Fruit fly (Drosophila melanogaster) whole organism, prepupa: ENCODE results near the gene Mabi.

Source experiments
- Blimp-1 ChIP-seq: fragments of 200-800 bp; sonication (Bioruptor generic); optimal IDR thresholded peaks from 3 replicates; lab custom pipeline; 2017; ENCODE audit warnings: missing biosample characterization, missing genetic modification characterization, mild to moderate bottlenecking, moderate library complexity, missing genetic modification reagents
- CG10669 ChIP-seq: fragments of 200-800 bp; sonication (Bioruptor generic); optimal IDR thresholded peaks from 3 replicates; lab custom pipeline; 2018; ENCODE audit warnings: missing biosample characterization, mild to moderate bottlenecking, missing genetic modification characterization, moderate library complexity
- CG11294 ChIP-seq: fragments of 200-800 bp; sonication (Bioruptor generic); IDR thresholded peaks from 2 replicates; pipeline ENCODE4 v1.3.6; 2022; ENCODE audit warnings: missing biosample characterization, missing genetic modification characterization
- CG11762 ChIP-seq: fragments of 200-800 bp; sonication (Bioruptor generic); optimal IDR thresholded peaks from 3 replicates; lab custom pipeline; 2016; ENCODE audit warnings: missing biosample characterization, missing genetic modification characterization; ENCODE audit not compliant: insufficient read depth
- CG11902 ChIP-seq: fragments of 200-800 bp; sonication (Bioruptor generic); optimal IDR thresholded peaks from 3 replicates; lab custom pipeline; 2016; ENCODE audit warnings: missing biosample characterization, missing genetic modification characterization
- CG15336 ChIP-seq: fragments of 200-800 bp; sonication (Bioruptor generic); IDR thresholded peaks from 2 replicates; pipeline ENCODE4 v1.3.6; 2022; ENCODE audit warnings: missing biosample characterization, missing genetic modification characterization
- CG16779 ChIP-seq: fragments of 200-800 bp; sonication (Bioruptor generic); optimal IDR thresholded peaks from 3 replicates; lab custom pipeline; 2017; ENCODE audit warnings: missing biosample characterization, mild to moderate bottlenecking, missing genetic modification characterization
- CG3032 ChIP-seq: fragments of 200-800 bp; optimal IDR thresholded peaks from 2 replicates; lab custom pipeline; 2019; ENCODE audit warnings: missing biosample characterization, mild to moderate bottlenecking, missing genetic modification characterization, moderate library complexity
- CG31627 ChIP-seq: fragments of 200-800 bp; sonication (Bioruptor generic); optimal IDR thresholded peaks from 3 replicates; lab custom pipeline; 2016; ENCODE audit warnings: missing biosample characterization, missing genetic modification characterization
- CG32006 ChIP-seq: fragments of 200-800 bp; sonication (Bioruptor generic); optimal IDR thresholded peaks from 3 replicates; lab custom pipeline; 2017; ENCODE audit warnings: missing biosample characterization, mild to moderate bottlenecking, missing genetic modification characterization
- CG34406 ChIP-seq: fragments of 200-800 bp; sonication (Bioruptor generic); optimal IDR thresholded peaks from 3 replicates; lab custom pipeline; 2016; ENCODE audit warnings: missing biosample characterization, missing genetic modification characterization
- CG3919 ChIP-seq: fragments of 200-800 bp; sonication (Bioruptor generic); optimal IDR thresholded peaks from 3 replicates; lab custom pipeline; 2016; ENCODE audit warnings: missing biosample characterization, missing genetic modification characterization
- CG4318 ChIP-seq: fragments of 200-800 bp; sonication (Bioruptor generic); optimal IDR thresholded peaks from 3 replicates; lab custom pipeline; 2017; ENCODE audit warnings: missing biosample characterization, mild to moderate bottlenecking, missing genetic modification characterization
- CG6163 ChIP-seq: fragments of 200-800 bp; sonication (Bioruptor generic); IDR thresholded peaks from 3 replicates; pipeline ENCODE4 v1.3.6; 2022; ENCODE audit warnings: missing biosample characterization, missing genetic modification characterization
- CG6276 ChIP-seq: fragments of 200-800 bp; sonication (Bioruptor generic); optimal IDR thresholded peaks from 2 replicates; lab custom pipeline; 2017; ENCODE audit warnings: missing biosample characterization, mild to moderate bottlenecking, missing genetic modification characterization
- CG6854 ChIP-seq: fragments of 200-800 bp; sonication (Bioruptor generic); optimal IDR thresholded peaks from 2 replicates; lab custom pipeline; 2017; ENCODE audit warnings: missing biosample characterization, mild to moderate bottlenecking, missing genetic modification characterization
- CG8632 ChIP-seq: fragments of 200-800 bp; sonication (Bioruptor generic); optimal IDR thresholded peaks from 3 replicates; lab custom pipeline; 2016; ENCODE audit warnings: missing biosample characterization, missing genetic modification characterization
- CG9139 ChIP-seq: fragments of 200-800 bp; sonication (Bioruptor generic); optimal IDR thresholded peaks from 3 replicates; lab custom pipeline; 2017; ENCODE audit warnings: missing biosample characterization, mild to moderate bottlenecking, missing genetic modification characterization
- Eip75B ChIP-seq: fragments of 200-800 bp; sonication (Bioruptor generic); optimal IDR thresholded peaks from 3 replicates; lab custom pipeline; 2016; ENCODE audit warnings: missing biosample characterization, missing genetic modification characterization
- Eip78C ChIP-seq: fragments of 200-800 bp; sonication (Bioruptor generic); peaks from one replicate; lab custom pipeline; 2016; ENCODE audit warnings: missing biosample characterization, missing genetic modification characterization
- Eip93F ChIP-seq: fragments of 200-800 bp; sonication (Bioruptor generic); optimal IDR thresholded peaks from 2 replicates; lab custom pipeline; 2016; ENCODE audit warnings: missing biosample characterization, mild to moderate bottlenecking, missing genetic modification characterization
- Ets96B ChIP-seq: fragments of 200-800 bp; optimal IDR thresholded peaks from 2 replicates; lab custom pipeline; 2019; ENCODE audit warnings: missing biosample characterization, mild to moderate bottlenecking, missing genetic modification characterization, moderate library complexity
- Gug ChIP-seq: fragments of 200-800 bp; sonication (Bioruptor generic); IDR thresholded peaks from 2 replicates; pipeline ENCODE4 v1.3.6; 2022; ENCODE audit warnings: missing biosample characterization, missing genetic modification characterization
- Hr38 ChIP-seq: sonication (Bioruptor generic); optimal IDR thresholded peaks from 2 replicates; lab custom pipeline; 2016; ENCODE audit warnings: missing biosample characterization, missing genetic modification characterization
- Lpt ChIP-seq: fragments of 200-800 bp; sonication (Bioruptor generic); optimal IDR thresholded peaks from 3 replicates; lab custom pipeline; 2016; ENCODE audit warnings: missing biosample characterization, missing genetic modification characterization
- Met ChIP-seq: fragments of 200-800 bp; sonication (Bioruptor generic); optimal IDR thresholded peaks from 3 replicates; lab custom pipeline; 2016; ENCODE audit warnings: missing biosample characterization, missing genetic modification characterization
- OdsH ChIP-seq: fragments of 200-800 bp; sonication (Bioruptor generic); optimal IDR thresholded peaks from 3 replicates; lab custom pipeline; 2016; ENCODE audit warnings: missing biosample characterization, missing genetic modification characterization
- Smox ChIP-seq: fragments of 200-800 bp; sonication (Bioruptor generic); optimal IDR thresholded peaks from 3 replicates; lab custom pipeline; 2016; ENCODE audit warnings: missing biosample characterization, missing genetic modification characterization
- Sox102F ChIP-seq: fragments of 200-800 bp; sonication (Bioruptor generic); optimal IDR thresholded peaks from 2 replicates; lab custom pipeline; 2016; ENCODE audit warnings: missing biosample characterization, mild to moderate bottlenecking, missing genetic modification characterization
- Sox14 ChIP-seq: fragments of 200-800 bp; sonication (Bioruptor generic); optimal IDR thresholded peaks from 3 replicates; lab custom pipeline; 2016; ENCODE audit warnings: missing biosample characterization, missing genetic modification characterization
- achi ChIP-seq: fragments of 200-800 bp; sonication (Bioruptor generic); optimal IDR thresholded peaks from 3 replicates; lab custom pipeline; 2016; ENCODE audit warnings: missing biosample characterization, missing genetic modification characterization
- acj6 ChIP-seq: fragments of 200-800 bp; sonication (Bioruptor generic); optimal IDR thresholded peaks from 3 replicates; lab custom pipeline; 2016; ENCODE audit warnings: missing biosample characterization, missing genetic modification characterization
- cyc ChIP-seq: fragments of 200-800 bp; sonication (Bioruptor generic); optimal IDR thresholded peaks from 3 replicates; lab custom pipeline; 2016; ENCODE audit warnings: missing biosample characterization, missing genetic modification characterization
- dac ChIP-seq: fragments of 200-800 bp; sonication (Bioruptor generic); optimal IDR thresholded peaks from 2 replicates; lab custom pipeline; 2017; ENCODE audit warnings: missing biosample characterization, mild to moderate bottlenecking, missing genetic modification characterization
- dsx ChIP-seq: fragments of 200-800 bp; optimal IDR thresholded peaks from 3 replicates; lab custom pipeline; 2019; ENCODE audit warnings: missing biosample characterization, mild to moderate bottlenecking, missing genetic modification characterization, moderate library complexity; ENCODE audit not compliant: poor library complexity, severe bottlenecking
- eg ChIP-seq: fragments of 200-800 bp; sonication (Bioruptor generic); IDR thresholded peaks from 3 replicates; pipeline ENCODE4 v1.3.6; 2022; ENCODE audit warnings: missing biosample characterization, missing genetic modification characterization
- esn ChIP-seq: fragments of 200-800 bp; sonication (Bioruptor generic); optimal IDR thresholded peaks from 2 replicates; lab custom pipeline; 2016; ENCODE audit warnings: missing biosample characterization, mild to moderate bottlenecking, missing genetic modification characterization, moderate library complexity
- fd85E ChIP-seq: fragments of 200-800 bp; sonication (Bioruptor generic); optimal IDR thresholded peaks from 3 replicates; lab custom pipeline; 2016; ENCODE audit warnings: missing biosample characterization, missing genetic modification characterization
- net ChIP-seq: fragments of 200-800 bp; sonication (Bioruptor generic); optimal IDR thresholded peaks from 3 replicates; lab custom pipeline; 2016; ENCODE audit warnings: missing biosample characterization, missing genetic modification characterization
- pdm3 ChIP-seq: fragments of 200-800 bp; sonication (Bioruptor generic); optimal IDR thresholded peaks from 3 replicates; lab custom pipeline; 2016; ENCODE audit warnings: missing biosample characterization, missing genetic modification characterization
- salr ChIP-seq, 2 experiments: fragments of 200-800 bp; sonication (Bioruptor generic); optimal IDR thresholded peaks; 3 replicates each; lab custom pipeline; 2016 to 2018; ENCODE audit warnings: missing biosample characterization in 2 of 2, missing genetic modification characterization in 2 of 2, mild to moderate bottlenecking in 1 of 2
- ss ChIP-seq, 2 experiments: fragments of 200-800 bp; sonication (Bioruptor generic); optimal IDR thresholded peaks; 2 replicates in 1 of 2; 3 replicates in 1 of 2; lab custom pipeline; 2017 to 2018; ENCODE audit warnings: mild to moderate bottlenecking in 2 of 2, missing biosample characterization in 2 of 2, missing genetic modification characterization in 2 of 2, moderate library complexity in 1 of 2
- svp ChIP-seq: fragments of 200-800 bp; sonication (Bioruptor generic); peaks from one replicate; lab custom pipeline; 2016; ENCODE audit warnings: missing biosample characterization, missing genetic modification characterization
- vri ChIP-seq: fragments of 200-800 bp; sonication (Bioruptor generic); optimal IDR thresholded peaks from 3 replicates; lab custom pipeline; 2016; ENCODE audit warnings: missing biosample characterization, mild to moderate bottlenecking, missing genetic modification characterization

Mabi gene

DNA sequence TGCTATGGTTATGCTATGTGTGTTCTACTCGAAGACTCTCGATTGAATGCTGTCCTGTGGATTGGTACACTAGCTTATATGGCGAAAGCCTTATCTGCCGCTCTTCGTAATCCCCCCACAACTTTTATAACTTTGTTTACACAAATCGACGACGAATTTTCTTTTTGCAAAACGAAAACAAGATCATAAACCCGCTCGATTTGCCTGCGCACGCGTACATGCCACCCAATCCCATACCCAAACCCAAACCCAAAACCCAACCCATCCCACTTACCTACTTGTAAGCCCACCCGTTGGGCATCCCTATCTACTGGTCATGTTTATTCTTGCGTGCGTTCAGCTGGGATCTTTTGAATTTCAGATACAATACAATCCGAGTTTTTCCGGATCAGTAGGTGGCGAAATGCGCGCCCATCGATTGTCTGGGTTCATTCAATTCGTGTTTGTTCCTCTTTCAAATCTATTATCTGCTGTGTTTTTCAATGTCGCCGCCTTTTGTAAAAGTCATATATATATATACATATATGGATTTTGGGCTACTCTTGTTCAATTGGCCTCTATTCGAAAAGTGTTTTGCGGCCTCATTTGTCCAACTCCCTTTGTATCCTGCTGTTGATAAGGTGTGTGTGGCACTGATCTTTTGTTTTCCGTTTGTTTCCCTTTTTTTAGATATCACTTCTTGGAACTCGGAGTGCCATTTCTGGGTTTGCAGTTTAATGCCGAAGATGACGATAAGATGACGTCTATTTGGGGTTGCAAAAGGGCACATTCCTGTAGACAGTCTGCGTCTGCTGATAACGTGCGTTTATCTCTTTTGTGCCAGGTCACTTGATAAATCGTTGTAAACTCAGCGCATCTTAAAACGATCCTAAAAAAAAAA lies at the start of gene Mabi:
TSS of gene Mabi (minus strand) at position 51 of the 880 bp plus-strand sequence.
- no peak for TF ChIP-seq CG34406 (GFP tag; lab: Kevin White, UChicago)
- TF ChIP-seq esn: no peak
- no peak for TF ChIP-seq Gug (GFP tag; lab: Robert Waterston, UW)
- TF ChIP-seq svp: no peak
- no peak for TF ChIP-seq CG32006 (GFP tag; lab: Kevin White, UChicago)
- TF ChIP-seq fd85E (GFP tag; lab: Kevin White, UChicago): no peak
- no peak for TF ChIP-seq CG4318 (GFP tag; lab: Kevin White, UChicago)
- no peak for TF ChIP-seq ss (GFP tag; optimal IDR thresholded peaks at IDR 0.05; lab: Kevin White, UChicago)
- no peak for TF ChIP-seq CG11294 (GFP tag; lab: Robert Waterston, UW)
- TF ChIP-seq Sox102F: no peak
- TF ChIP-seq cyc (GFP tag; lab: Kevin White, UChicago): no peak
- TF ChIP-seq CG6276 (GFP tag; lab: Kevin White, UChicago): no peak
- no peak for TF ChIP-seq CG11902 (GFP tag; lab: Kevin White, UChicago)
- no peak for TF ChIP-seq Eip75B (GFP tag; lab: Kevin White, UChicago)
- TF ChIP-seq, all 60 proteins: peak for 0

- no peak for TF ChIP-seq CG11762 (GFP tag; lab: Kevin White, UChicago)
- TF ChIP-seq CG3919 (GFP tag; lab: Kevin White, UChicago): peak; percentile 79
Measured at dm6 chr2L:13272541-13272940, 38.1 kb upstream of the Mabi start.

DNA sequence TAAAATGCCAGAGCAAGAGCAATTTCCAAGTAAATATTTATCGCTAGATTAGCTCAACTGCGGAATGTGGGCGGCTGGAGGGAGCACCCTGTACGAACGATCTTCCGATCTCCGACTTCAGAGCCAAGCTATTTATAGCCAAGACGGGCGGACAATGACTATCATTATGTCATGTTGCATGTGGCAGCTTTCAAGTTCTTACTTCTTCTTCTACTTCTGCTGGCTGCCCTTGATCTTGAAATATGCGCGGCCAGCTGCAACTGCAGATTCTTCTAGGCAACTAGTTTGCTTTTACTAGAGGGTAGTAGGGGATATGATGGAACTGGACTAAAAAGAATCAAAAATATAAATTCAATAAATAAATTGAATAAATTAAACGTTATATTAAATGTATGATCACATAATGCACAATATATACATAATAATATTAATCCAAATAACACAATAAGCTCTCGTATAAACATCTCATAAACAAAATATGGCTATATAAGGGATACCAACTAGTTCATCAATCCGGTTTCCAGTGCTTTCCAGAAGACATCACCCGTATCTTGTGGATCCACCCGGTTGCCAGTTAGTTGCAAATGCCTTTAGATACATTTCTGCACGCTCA lies 33.7 kb upstream of the Mabi start:
- TF ChIP-seq ss (GFP tag; optimal IDR thresholded peaks at IDR 0.05; lab: Kevin White, UChicago): peak; percentile 54 to 65
- TF ChIP-seq CG16779 (tag; lab: Kevin White, UChicago): no peak
- peak; percentile 76 for TF ChIP-seq dsx (GFP tag; lab: Kevin White, UChicago)
- no peak for TF ChIP-seq pdm3 (GFP tag; lab: Kevin White, UChicago)
- no peak for TF ChIP-seq dac (GFP tag; lab: Kevin White, UChicago)
- peak; percentile 51; the same call in 2 of the 3 replicates for TF ChIP-seq eg (GFP tag; lab: Robert Waterston, UW)
- no peak for TF ChIP-seq Eip93F (GFP tag; lab: Kevin White, UChicago)
- TF ChIP-seq Met (GFP tag; lab: Kevin White, UChicago): no peak
- TF ChIP-seq Ets96B: peak; percentile 55
- peak in 1 of 2 experiments; percentile 51 for TF ChIP-seq salr (GFP tag; optimal IDR thresholded peaks at IDR 0.05; lab: Kevin White, UChicago)
- peak; percentile 55 for TF ChIP-seq Lpt (GFP tag; lab: Kevin White, UChicago)
- TF ChIP-seq CG6163 (GFP tag; lab: Robert Waterston, UW): no peak
- TF ChIP-seq CG11294 (GFP tag; lab: Robert Waterston, UW): no peak
- TF ChIP-seq OdsH (GFP tag; lab: Kevin White, UChicago): peak; percentile 52
- no peak for TF ChIP-seq Hr38 (GFP tag; lab: Kevin White, UChicago)
- TF ChIP-seq Eip78C: peak; percentile 71
- TF ChIP-seq CG15336 (GFP tag; lab: Robert Waterston, UW): peak; percentile 70
- TF ChIP-seq Sox14: peak; percentile 25
- no peak for TF ChIP-seq Smox (GFP tag; lab: Kevin White, UChicago)
- no peak for TF ChIP-seq Blimp-1
- no peak for TF ChIP-seq CG8632 (GFP tag; lab: Kevin White, UChicago)
- TF ChIP-seq fd85E (GFP tag; lab: Kevin White, UChicago): no peak
- no peak for TF ChIP-seq CG6854 (GFP tag; lab: Kevin White, UChicago)
- peak; percentile 70 for TF ChIP-seq CG3032 (tag; lab: Kevin White, UChicago)
- TF ChIP-seq Eip75B (GFP tag; lab: Kevin White, UChicago): no peak
- TF ChIP-seq CG10669 (GFP tag; lab: Kevin White, UChicago): peak; percentile 26
- TF ChIP-seq CG4318 (GFP tag; lab: Kevin White, UChicago): peak; percentile 26
- no peak for TF ChIP-seq vri (GFP tag; lab: Kevin White, UChicago)
- peak; percentile 60 for TF ChIP-seq achi (GFP tag; lab: Kevin White, UChicago)
- TF ChIP-seq net (GFP tag; lab: Kevin White, UChicago): peak; percentile 13
- peak; percentile 19 for TF ChIP-seq acj6 (GFP tag; lab: Kevin White, UChicago)
- peak; percentile 17 for TF ChIP-seq CG3919 (GFP tag; lab: Kevin White, UChicago)
- TF ChIP-seq Sox102F: no peak
- TF ChIP-seq CG9139: no peak
- TF ChIP-seq CG31627: no peak
- no peak for TF ChIP-seq svp
